Worm (Caenorhabditis elegans) whole organism, L3 larva: ENCODE results near the gene ech-9.

ENCODE experiments used
- R02D3.7 ChIP-seq: fragments of 150-350 bp; optimal IDR thresholded peaks from 2 replicates; lab custom pipeline; 2014; ENCODE audit warnings: missing biosample characterization, missing genetic modification characterization
- ZK546.5 ChIP-seq: sonication (generic microtip); optimal IDR thresholded peaks from 2 replicates; lab custom pipeline; 2017; ENCODE audit warnings: missing biosample characterization, missing genetic modification characterization
- aly-2 ChIP-seq: fragments of 150-350 bp; optimal IDR thresholded peaks from 2 replicates; lab custom pipeline; 2014; ENCODE audit warnings: missing biosample characterization, missing genetic modification characterization
- ceh-28 ChIP-seq: fragments of 150-350 bp; optimal IDR thresholded peaks from 2 replicates; lab custom pipeline; 2014; ENCODE audit warnings: missing biosample characterization, missing genetic modification reagents, missing genetic modification characterization
- ceh-9 ChIP-seq: sonication (generic microtip); optimal IDR thresholded peaks from 2 replicates; lab custom pipeline; 2018; ENCODE audit warnings: missing biosample characterization, missing genetic modification characterization
- egl-27 ChIP-seq: sonication (generic microtip); optimal IDR thresholded peaks from 4 replicates; lab custom pipeline; 2017; ENCODE audit warnings: missing biosample characterization, missing genetic modification reagents, missing genetic modification characterization
- egl-5 ChIP-seq: fragments of 150-350 bp; optimal IDR thresholded peaks from 2 replicates; lab custom pipeline; 2017; ENCODE audit warnings: missing biosample characterization, missing genetic modification reagents, missing genetic modification characterization, inconsistent platforms
- elt-2 ChIP-seq: sonication (generic microtip); optimal IDR thresholded peaks from 2 replicates; lab custom pipeline; 2016; ENCODE audit warnings: missing genetic modification reagents, mild to moderate bottlenecking, missing genetic modification characterization, missing compliant biosample characterization
- elt-3 ChIP-seq, 3 experiments: fragments of 150-350 bp in 1 of 3; sonication (generic microtip) in 2 of 3; optimal IDR thresholded peaks; 2 replicates in 2 of 3; 4 replicates in 1 of 3; lab custom pipeline; 2014 to 2017; ENCODE audit warnings: missing biosample characterization in 3 of 3, missing genetic modification characterization in 3 of 3
- fkh-10 ChIP-seq: sonication (generic microtip); optimal IDR thresholded peaks from 2 replicates; lab custom pipeline; 2017; ENCODE audit warnings: missing biosample characterization, missing genetic modification reagents, missing genetic modification characterization
- fkh-2 ChIP-seq: fragments of 150-350 bp; optimal IDR thresholded peaks from 2 replicates; lab custom pipeline; 2014; ENCODE audit warnings: missing biosample characterization, missing genetic modification reagents, missing genetic modification characterization
- fos-1 ChIP-seq: fragments of 150-350 bp; optimal IDR thresholded peaks from 2 replicates; lab custom pipeline; 2014; ENCODE audit warnings: missing biosample characterization, missing genetic modification characterization
- lin-15B ChIP-seq: fragments of 150-350 bp; optimal IDR thresholded peaks from 2 replicates; lab custom pipeline; 2014; ENCODE audit warnings: missing biosample characterization, missing genetic modification characterization
- lin-39 ChIP-seq: fragments of 150-350 bp; optimal IDR thresholded peaks from 2 replicates; lab custom pipeline; 2018; ENCODE audit warnings: missing biosample characterization, missing genetic modification reagents, missing genetic modification characterization
- mdl-1 ChIP-seq: fragments of 150-350 bp; optimal IDR thresholded peaks from 2 replicates; lab custom pipeline; 2014; ENCODE audit warnings: missing biosample characterization, missing genetic modification characterization
- nfya-1 ChIP-seq: sonication (generic microtip); optimal IDR thresholded peaks from 2 replicates; lab custom pipeline; 2017; ENCODE audit warnings: missing genetic modification characterization, mild to moderate bottlenecking, missing compliant biosample characterization, antibody characterized with exemption, moderate library complexity; ENCODE audit not compliant: insufficient read depth
- nhr-12 ChIP-seq: fragments of 150-350 bp; optimal IDR thresholded peaks from 2 replicates; lab custom pipeline; 2014; ENCODE audit warnings: missing biosample characterization, missing genetic modification characterization
- nhr-23 ChIP-seq: fragments of 150-350 bp; optimal IDR thresholded peaks from 2 replicates; lab custom pipeline; 2014; ENCODE audit warnings: missing biosample characterization, missing genetic modification reagents, missing genetic modification characterization
- nhr-237 ChIP-seq: fragments of 150-350 bp; optimal IDR thresholded peaks from 2 replicates; lab custom pipeline; 2014; ENCODE audit warnings: missing biosample characterization, missing genetic modification characterization
- nhr-25 ChIP-seq: sonication (generic microtip); optimal IDR thresholded peaks from 2 replicates; lab custom pipeline; 2017; ENCODE audit warnings: missing biosample characterization, missing genetic modification characterization
- nhr-28 ChIP-seq: fragments of 150-350 bp; optimal IDR thresholded peaks from 2 replicates; lab custom pipeline; 2014; ENCODE audit warnings: missing biosample characterization, missing genetic modification characterization
- nhr-76 ChIP-seq: fragments of 150-350 bp; sonication (generic microtip); optimal IDR thresholded peaks from 5 replicates; lab custom pipeline; 2014; ENCODE audit warnings: missing biosample characterization, missing genetic modification characterization
- pha-4 ChIP-seq: fragments of 150-350 bp; optimal IDR thresholded peaks from 2 replicates; lab custom pipeline; 2014; ENCODE audit warnings: missing biosample characterization, missing genetic modification reagents, missing genetic modification characterization
- pqm-1 ChIP-seq: fragments of 150-350 bp; optimal IDR thresholded peaks from 2 replicates; lab custom pipeline; 2017; ENCODE audit warnings: missing biosample characterization, missing genetic modification characterization, inconsistent platforms
- sea-2 ChIP-seq: fragments of 150-350 bp; sonication (generic microtip); optimal IDR thresholded peaks from 4 replicates; lab custom pipeline; 2014; ENCODE audit warnings: missing biosample characterization, missing genetic modification reagents, missing genetic modification characterization
- skn-1 ChIP-seq: fragments of 150-350 bp; optimal IDR thresholded peaks from 2 replicates; lab custom pipeline; 2014; ENCODE audit warnings: missing biosample characterization, missing genetic modification characterization
- snpc-4 ChIP-seq: fragments of 150-350 bp; optimal IDR thresholded peaks from 2 replicates; lab custom pipeline; 2014; ENCODE audit warnings: missing biosample characterization, missing genetic modification characterization
- tbx-2 ChIP-seq: sonication (generic microtip); optimal IDR thresholded peaks from 2 replicates; lab custom pipeline; 2016; ENCODE audit warnings: mild to moderate bottlenecking, missing genetic modification characterization, missing compliant biosample characterization
- unc-39 ChIP-seq: sonication (generic microtip); optimal IDR thresholded peaks from 4 replicates; lab custom pipeline; 2017; ENCODE audit warnings: missing biosample characterization, missing genetic modification characterization
- zag-1 ChIP-seq: fragments of 150-350 bp; optimal IDR thresholded peaks from 2 replicates; lab custom pipeline; 2014; ENCODE audit warnings: missing biosample characterization, missing genetic modification characterization
- ztf-4 ChIP-seq: fragments of 150-350 bp; optimal IDR thresholded peaks from 2 replicates; lab custom pipeline; 2014; ENCODE audit warnings: missing biosample characterization, missing genetic modification characterization

ech-9 gene

DNA sequence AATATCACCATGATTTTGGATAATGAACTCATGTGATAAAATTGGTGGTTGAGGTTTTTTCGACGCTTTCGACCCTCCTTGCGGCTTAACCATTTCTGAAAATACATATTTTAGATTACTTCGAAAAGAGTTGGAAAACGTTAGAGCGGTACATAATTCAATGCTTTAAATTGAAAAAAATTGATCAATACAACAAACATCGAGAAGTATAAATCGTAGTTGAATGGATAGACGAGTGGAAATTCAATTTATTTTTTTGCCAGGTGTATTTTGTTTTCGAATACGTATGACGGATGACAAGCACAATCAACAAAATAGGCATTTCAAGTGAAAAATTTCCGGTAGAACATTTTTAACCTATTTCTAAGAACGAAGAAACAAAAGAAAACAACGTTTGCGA lies 13.9 kb downstream of the ech-9 start, which contains the start of gene tram-1:
tram-1 (minus strand) TSS at position 101 of the 400 bp plus-strand sequence.
- TF ChIP-seq pha-4 (tag; lab: Kevin White, UChicago) (no peak), ceh-9 (tag; lab: Kevin White, UChicago) (no peak), nhr-237 (no peak), egl-27 (tag; lab: Kevin White, UChicago) (no peak)

DNA sequence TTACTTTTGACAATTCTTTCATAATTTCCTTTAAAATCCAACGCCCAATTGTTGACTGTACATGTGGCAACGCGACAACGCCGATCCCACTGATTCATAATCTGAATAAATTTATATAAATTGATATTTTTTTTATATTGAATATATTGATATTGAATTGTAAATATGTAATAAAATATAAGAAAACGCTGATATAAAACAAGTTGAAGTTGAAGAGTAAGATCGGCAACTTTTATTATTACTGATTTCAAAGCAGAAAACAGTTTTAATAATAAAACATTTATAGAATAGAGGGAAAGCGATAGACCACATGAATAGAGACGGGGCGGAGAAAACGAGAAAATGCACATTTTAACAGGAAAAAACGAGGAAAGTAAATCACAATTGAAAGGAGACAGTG lies 15.9 kb downstream of the ech-9 start, which contains the start of gene qns-1:
qns-1 (minus strand) TSS at position 101 of the 400 bp plus-strand sequence.
- TF ChIP-seq snpc-4 (no peak), nhr-28 (tag; lab: Kevin White, UChicago) (no peak), lin-39 (no peak), nfya-1 (tag; lab: Kevin White, UChicago) (no peak), skn-1 (no peak), aly-2 (tag; lab: Kevin White, UChicago) (no peak), elt-3 (tag; optimal IDR thresholded peaks at IDR 0.05; lab: Kevin White, UChicago) (no peak), ceh-9 (tag; lab: Kevin White, UChicago) (no peak), nhr-23 (tag; lab: Kevin White, UChicago) (no peak), ztf-4 (tag; lab: Kevin White, UChicago) (no peak), unc-39 (no peak), ceh-28 (tag; lab: Kevin White, UChicago) (no peak), nhr-25 (tag; lab: Kevin White, UChicago) (no peak), nhr-237 (no peak), pqm-1 (tag; lab: Kevin White, UChicago) (no peak), mdl-1 (tag; lab: Kevin White, UChicago) (no peak), zag-1 (tag; lab: Kevin White, UChicago) (no peak)

DNA sequence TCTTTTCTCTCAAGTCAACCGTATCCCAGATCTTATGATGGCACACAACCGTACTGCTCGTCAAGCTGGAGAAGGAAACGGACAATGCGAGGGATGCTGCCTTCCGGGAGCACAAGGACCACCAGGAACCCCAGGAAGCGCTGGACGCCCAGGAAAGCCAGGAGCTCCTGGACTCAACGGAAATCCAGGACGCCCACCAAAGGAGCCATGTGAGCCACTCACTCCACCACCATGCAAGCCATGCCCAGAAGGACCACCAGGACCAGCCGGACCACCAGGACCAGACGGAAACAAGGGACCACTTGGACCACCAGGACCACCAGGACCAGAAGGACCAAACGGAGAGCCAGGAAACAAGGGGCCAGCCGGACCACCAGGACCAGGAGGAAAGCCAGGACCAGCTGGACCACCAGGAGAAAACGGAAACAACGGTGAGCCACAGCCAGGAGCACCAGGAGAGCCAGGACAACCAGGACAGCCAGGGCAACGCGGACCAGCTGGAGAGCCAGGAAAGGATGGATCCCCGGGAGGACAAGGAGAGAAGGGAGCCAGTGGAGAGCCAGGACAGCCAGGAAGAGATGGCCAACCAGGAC lies 18.3 kb downstream of the ech-9 start:
- TF ChIP-seq sea-2 (GFP tag; lab: Kevin White, UChicago), result no peak
- no peak for TF ChIP-seq ztf-4 (tag; lab: Kevin White, UChicago)
- TF ChIP-seq ZK546.5, result no peak
- no peak for TF ChIP-seq elt-2 (tag; lab: Kevin White, UChicago)
- no peak for TF ChIP-seq unc-39
- no peak for TF ChIP-seq nhr-237

DNA sequence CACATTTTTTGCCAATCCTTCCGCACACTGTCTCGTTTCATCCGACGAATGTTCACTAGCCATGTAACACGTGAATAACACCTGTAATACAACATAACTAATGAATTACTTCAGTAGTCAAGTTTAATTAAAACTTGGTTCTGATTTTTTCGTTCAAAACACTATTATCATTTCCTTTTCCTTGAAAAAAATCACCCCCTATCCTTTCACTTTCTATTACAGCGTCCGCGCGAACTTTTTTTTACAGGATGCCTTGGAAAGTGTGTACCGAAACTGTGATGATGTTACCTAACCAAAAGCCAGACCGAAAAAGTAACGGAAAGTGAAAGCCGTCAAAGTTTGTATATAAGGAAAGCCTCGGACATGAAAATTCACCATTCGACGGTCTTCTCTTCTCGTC lies 19.1 kb downstream of the ech-9 start, which contains the start of gene col-124:
col-124 (plus strand) TSS at position 374 of the 400 bp plus-strand sequence.
- TF ChIP-seq snpc-4, result no peak
- TF ChIP-seq ZK546.5, result no peak
- no peak for TF ChIP-seq fkh-2 (tag; lab: Kevin White, UChicago)
- TF ChIP-seq lin-15B (tag; lab: Kevin White, UChicago), result no peak

DNA sequence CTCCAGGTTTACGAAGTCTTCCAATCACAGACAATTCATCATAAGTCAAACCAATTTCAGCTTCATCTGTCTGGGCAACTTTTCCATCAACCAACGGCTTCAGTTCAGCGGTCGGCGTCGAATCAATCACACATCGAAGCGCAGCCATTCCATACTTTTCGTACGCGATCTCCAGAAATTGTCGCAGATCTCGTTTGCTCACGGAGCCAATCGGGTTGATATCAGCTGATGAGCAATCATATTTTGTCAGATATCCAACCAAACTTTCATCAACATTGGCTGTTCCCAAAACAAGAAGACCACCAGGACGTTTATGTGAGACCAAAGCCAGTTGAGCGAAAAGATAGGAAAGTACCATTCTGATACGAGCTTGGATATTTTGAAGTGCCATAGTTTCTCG lies 19.7 kb downstream of the ech-9 start:
- TF ChIP-seq nhr-28 (tag; lab: Kevin White, UChicago) (no peak), nhr-237 (no peak), sea-2 (GFP tag; lab: Kevin White, UChicago) (no peak), nhr-12 (tag; lab: Kevin White, UChicago) (no peak), fos-1 (no peak)

DNA sequence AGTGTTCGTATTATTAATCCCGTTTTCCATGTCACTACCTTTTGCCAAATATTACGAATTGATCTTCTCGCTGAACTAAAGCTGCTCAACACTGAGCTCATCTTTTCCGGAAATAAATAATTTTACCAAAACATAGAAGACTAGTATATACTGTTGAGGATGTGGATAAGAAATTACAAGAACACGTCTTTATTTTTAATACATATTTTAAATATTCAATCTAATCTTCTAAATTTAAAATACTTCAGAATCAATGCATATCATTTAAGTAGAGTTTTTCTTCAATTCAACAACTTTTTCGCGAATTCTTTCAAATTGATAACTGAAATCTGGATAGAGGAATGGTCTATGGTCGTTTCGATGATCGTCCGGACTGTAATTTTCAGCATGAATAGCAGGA lies 20.3 kb downstream of the ech-9 start, which contains the start of gene abt-1:
abt-1 (minus strand) TSS at position 101 of the 400 bp plus-strand sequence.
- TF ChIP-seq sea-2 (GFP tag; lab: Kevin White, UChicago), result no peak
- TF ChIP-seq aly-2 (tag; lab: Kevin White, UChicago), result no peak
- TF ChIP-seq fkh-10 (GFP tag; lab: Kevin White, UChicago), result no peak
- TF ChIP-seq, all 47 proteins: peak for 0

DNA sequence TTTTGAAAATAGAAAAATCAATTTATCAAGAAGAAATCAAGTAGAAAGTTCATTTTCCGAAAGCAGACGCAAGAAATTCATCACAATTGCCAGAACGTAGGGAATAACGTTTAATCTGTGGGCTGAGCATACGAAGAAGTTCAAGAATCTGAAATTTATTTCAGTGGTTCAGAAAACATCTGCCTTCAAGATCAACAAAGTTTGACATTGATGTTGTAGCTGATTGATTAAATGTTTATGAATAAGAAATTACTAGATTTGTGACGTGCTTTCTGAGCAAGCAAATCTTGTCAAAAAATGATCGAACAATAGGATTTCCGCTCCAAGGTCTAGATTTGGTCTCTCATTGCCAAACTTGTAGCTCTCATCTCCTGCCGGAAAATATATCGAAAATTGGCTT lies 28.9 kb downstream of the ech-9 start, which contains the start of gene K04D7.6:
K04D7.6 (minus strand) TSS at position 101 of the 400 bp plus-strand sequence.
- no peak for TF ChIP-seq skn-1
- no peak for TF ChIP-seq egl-5 (tag; lab: Kevin White, UChicago)
- TF ChIP-seq nhr-76, result no peak
- TF ChIP-seq tbx-2 (tag; lab: Kevin White, UChicago), result no peak
- no peak for TF ChIP-seq pha-4 (tag; lab: Kevin White, UChicago)
- no peak for TF ChIP-seq R02D3.7 (tag; lab: Kevin White, UChicago)
- no peak for TF ChIP-seq sea-2 (GFP tag; lab: Kevin White, UChicago)
